Worm (Caenorhabditis elegans): ENCODE data around the gene srw-119.

ce11 chrV:3046364-3046763 lies 46.7 kb upstream of the srw-119 start:
- TF ChIP-seq cog-1 (tag; optimal IDR thresholded peaks at IDR 0.05) (no peak), tab-1 (GFP tag; IDR thresholded peaks at IDR 0.05) (no peak), flt-1 (GFP tag; IDR thresholded peaks at IDR 0.05) (no peak), ztf-29 (GFP tag; IDR thresholded peaks at IDR 0.05) (no peak), ztf-23 (GFP tag; IDR thresholded peaks at IDR 0.05) (no peak), ref-1 (GFP tag; conservative IDR thresholded peaks at IDR 0.05) (no peak)
